Worm (Caenorhabditis elegans): ENCODE results near the gene emb-27.

The emb-27 gene

ce11 chrII:8117426-8117825, 44.5 kb downstream of the emb-27 start:
- peak; percentile 79 for TF ChIP-seq unc-120 (tag; optimal IDR thresholded peaks at IDR 0.05; ENCODE audit: poor library complexity, severe bottlenecking)
- TF ChIP-seq mls-2 (tag; optimal IDR thresholded peaks at IDR 0.05), result no peak
- TF ChIP-seq mep-1 (tag; optimal IDR thresholded peaks at IDR 0.05), result no peak

ce11 chrII:8116159-8116558, 45.8 kb downstream of the emb-27 start, which contains the start of gene unc-105:
unc-105 (plus strand) TSS chrII:8116459.
- TF ChIP-seq mep-1 (tag; optimal IDR thresholded peaks at IDR 0.05) (no peak), cnd-1 (tag; optimal IDR thresholded peaks at IDR 0.05) (no peak), sem-2 (GFP tag; optimal IDR thresholded peaks at IDR 0.05) (no peak), tbx-8 (GFP tag; optimal IDR thresholded peaks at IDR 0.05) (no peak), unc-62 (GFP tag; optimal IDR thresholded peaks at IDR 0.05) (peak; percentile 26)

- TF ChIP-seq unc-39 (tag; optimal IDR thresholded peaks at IDR 0.05), result no peak
Observed at ce11 chrII:8112063-8112462, 49.9 kb downstream of the emb-27 start, which contains the start of gene lron-4. lron-4 (minus strand) TSS chrII:8112163.
